Fruit fly (Drosophila melanogaster) whole organism, prepupa: Measurements from ENCODE around the gene Mlc1.

Experiments
- CG10631 ChIP-seq: fragments of 200-800 bp; sonication (Bioruptor generic); optimal IDR thresholded peaks from 2 replicates; lab custom pipeline; 2016; ENCODE audit warnings: missing biosample characterization, missing genetic modification characterization
- CG11294 ChIP-seq: fragments of 200-800 bp; sonication (Bioruptor generic); IDR thresholded peaks from 2 replicates; pipeline ENCODE4 v1.3.6; 2022; ENCODE audit warnings: missing biosample characterization, missing genetic modification characterization
- CG11762 ChIP-seq: fragments of 200-800 bp; sonication (Bioruptor generic); optimal IDR thresholded peaks from 3 replicates; lab custom pipeline; 2016; ENCODE audit warnings: missing biosample characterization, missing genetic modification characterization; ENCODE audit not compliant: insufficient read depth
- CG15336 ChIP-seq: fragments of 200-800 bp; sonication (Bioruptor generic); IDR thresholded peaks from 2 replicates; pipeline ENCODE4 v1.3.6; 2022; ENCODE audit warnings: missing biosample characterization, missing genetic modification characterization
- CG16779 ChIP-seq: fragments of 200-800 bp; sonication (Bioruptor generic); optimal IDR thresholded peaks from 3 replicates; lab custom pipeline; 2017; ENCODE audit warnings: missing biosample characterization, mild to moderate bottlenecking, missing genetic modification characterization
- CG31627 ChIP-seq: fragments of 200-800 bp; sonication (Bioruptor generic); optimal IDR thresholded peaks from 3 replicates; lab custom pipeline; 2016; ENCODE audit warnings: missing biosample characterization, missing genetic modification characterization
- CG34406 ChIP-seq: fragments of 200-800 bp; sonication (Bioruptor generic); optimal IDR thresholded peaks from 3 replicates; lab custom pipeline; 2016; ENCODE audit warnings: missing biosample characterization, missing genetic modification characterization
- CG4318 ChIP-seq: fragments of 200-800 bp; sonication (Bioruptor generic); optimal IDR thresholded peaks from 3 replicates; lab custom pipeline; 2017; ENCODE audit warnings: missing biosample characterization, mild to moderate bottlenecking, missing genetic modification characterization
- CG6163 ChIP-seq: fragments of 200-800 bp; sonication (Bioruptor generic); IDR thresholded peaks from 3 replicates; pipeline ENCODE4 v1.3.6; 2022; ENCODE audit warnings: missing biosample characterization, missing genetic modification characterization
- CG6792 ChIP-seq: fragments of 200-800 bp; sonication (Bioruptor generic); optimal IDR thresholded peaks from 3 replicates; lab custom pipeline; 2016; ENCODE audit warnings: missing biosample characterization, missing genetic modification characterization
- CG7368 ChIP-seq: fragments of 200-800 bp; sonication (Bioruptor generic); optimal IDR thresholded peaks from 3 replicates; lab custom pipeline; 2016; ENCODE audit warnings: missing biosample characterization, missing genetic modification characterization
- CG8319 ChIP-seq: fragments of 200-800 bp; sonication (Bioruptor generic); optimal IDR thresholded peaks from 3 replicates; lab custom pipeline; 2016; ENCODE audit warnings: missing biosample characterization, missing genetic modification characterization
- CG8632 ChIP-seq: fragments of 200-800 bp; sonication (Bioruptor generic); optimal IDR thresholded peaks from 3 replicates; lab custom pipeline; 2016; ENCODE audit warnings: missing biosample characterization, missing genetic modification characterization
- CG9139 ChIP-seq: fragments of 200-800 bp; sonication (Bioruptor generic); optimal IDR thresholded peaks from 3 replicates; lab custom pipeline; 2017; ENCODE audit warnings: missing biosample characterization, mild to moderate bottlenecking, missing genetic modification characterization
- Eip75B ChIP-seq: fragments of 200-800 bp; sonication (Bioruptor generic); optimal IDR thresholded peaks from 3 replicates; lab custom pipeline; 2016; ENCODE audit warnings: missing biosample characterization, missing genetic modification characterization
- Eip78C ChIP-seq: fragments of 200-800 bp; sonication (Bioruptor generic); peaks from one replicate; lab custom pipeline; 2016; ENCODE audit warnings: missing biosample characterization, missing genetic modification characterization
- Ets96B ChIP-seq: fragments of 200-800 bp; optimal IDR thresholded peaks from 2 replicates; lab custom pipeline; 2019; ENCODE audit warnings: missing biosample characterization, mild to moderate bottlenecking, missing genetic modification characterization, moderate library complexity
- Gug ChIP-seq: fragments of 200-800 bp; sonication (Bioruptor generic); IDR thresholded peaks from 2 replicates; pipeline ENCODE4 v1.3.6; 2022; ENCODE audit warnings: missing biosample characterization, missing genetic modification characterization
- Hr39 ChIP-seq: fragments of 200-800 bp; sonication (Bioruptor generic); optimal IDR thresholded peaks from 2 replicates; lab custom pipeline; 2016; ENCODE audit warnings: missing biosample characterization, missing genetic modification characterization
- Hr4 ChIP-seq: fragments of 200-800 bp; sonication (Bioruptor generic); optimal IDR thresholded peaks from 3 replicates; lab custom pipeline; 2016; ENCODE audit warnings: missing biosample characterization, missing genetic modification characterization
- Lpt ChIP-seq: fragments of 200-800 bp; sonication (Bioruptor generic); optimal IDR thresholded peaks from 3 replicates; lab custom pipeline; 2016; ENCODE audit warnings: missing biosample characterization, missing genetic modification characterization
- Met ChIP-seq: fragments of 200-800 bp; sonication (Bioruptor generic); optimal IDR thresholded peaks from 3 replicates; lab custom pipeline; 2016; ENCODE audit warnings: missing biosample characterization, missing genetic modification characterization
- Sox102F ChIP-seq: fragments of 200-800 bp; sonication (Bioruptor generic); optimal IDR thresholded peaks from 2 replicates; lab custom pipeline; 2016; ENCODE audit warnings: missing biosample characterization, mild to moderate bottlenecking, missing genetic modification characterization
- Sox14 ChIP-seq: fragments of 200-800 bp; sonication (Bioruptor generic); optimal IDR thresholded peaks from 3 replicates; lab custom pipeline; 2016; ENCODE audit warnings: missing biosample characterization, missing genetic modification characterization
- achi ChIP-seq: fragments of 200-800 bp; sonication (Bioruptor generic); optimal IDR thresholded peaks from 3 replicates; lab custom pipeline; 2016; ENCODE audit warnings: missing biosample characterization, missing genetic modification characterization
- acj6 ChIP-seq: fragments of 200-800 bp; sonication (Bioruptor generic); optimal IDR thresholded peaks from 3 replicates; lab custom pipeline; 2016; ENCODE audit warnings: missing biosample characterization, missing genetic modification characterization
- dac ChIP-seq: fragments of 200-800 bp; sonication (Bioruptor generic); optimal IDR thresholded peaks from 2 replicates; lab custom pipeline; 2017; ENCODE audit warnings: missing biosample characterization, mild to moderate bottlenecking, missing genetic modification characterization
- dsx ChIP-seq: fragments of 200-800 bp; optimal IDR thresholded peaks from 3 replicates; lab custom pipeline; 2019; ENCODE audit warnings: missing biosample characterization, mild to moderate bottlenecking, missing genetic modification characterization, moderate library complexity; ENCODE audit not compliant: poor library complexity, severe bottlenecking
- fd59A ChIP-seq: fragments of 200-800 bp; sonication (Bioruptor generic); optimal IDR thresholded peaks from 2 replicates; lab custom pipeline; 2017; ENCODE audit warnings: missing biosample characterization, mild to moderate bottlenecking, missing genetic modification characterization, missing genetic modification reagents
- fd85E ChIP-seq: fragments of 200-800 bp; sonication (Bioruptor generic); optimal IDR thresholded peaks from 3 replicates; lab custom pipeline; 2016; ENCODE audit warnings: missing biosample characterization, missing genetic modification characterization
- fkh ChIP-seq: fragments of 200-800 bp; sonication (Bioruptor generic); optimal IDR thresholded peaks from 3 replicates; lab custom pipeline; 2017; ENCODE audit warnings: missing biosample characterization, mild to moderate bottlenecking, missing genetic modification characterization, moderate library complexity
- lz ChIP-seq: fragments of 200-800 bp; sonication (Bioruptor generic); optimal IDR thresholded peaks from 3 replicates; lab custom pipeline; 2016; ENCODE audit warnings: missing biosample characterization, missing genetic modification characterization
- salr ChIP-seq, 2 experiments: fragments of 200-800 bp; sonication (Bioruptor generic); optimal IDR thresholded peaks; 3 replicates each; lab custom pipeline; 2016 to 2018; ENCODE audit warnings: missing biosample characterization in 2 of 2, missing genetic modification characterization in 2 of 2, mild to moderate bottlenecking in 1 of 2
- spab ChIP-seq: fragments of 200-800 bp; sonication (Bioruptor generic); optimal IDR thresholded peaks from 2 replicates; lab custom pipeline; 2017; ENCODE audit warnings: missing biosample characterization, mild to moderate bottlenecking, missing genetic modification characterization, missing genetic modification reagents
- ss ChIP-seq, 2 experiments: fragments of 200-800 bp; sonication (Bioruptor generic); optimal IDR thresholded peaks; 2 replicates in 1 of 2; 3 replicates in 1 of 2; lab custom pipeline; 2017 to 2018; ENCODE audit warnings: mild to moderate bottlenecking in 2 of 2, missing biosample characterization in 2 of 2, missing genetic modification characterization in 2 of 2, moderate library complexity in 1 of 2
- svp ChIP-seq: fragments of 200-800 bp; sonication (Bioruptor generic); peaks from one replicate; lab custom pipeline; 2016; ENCODE audit warnings: missing biosample characterization, missing genetic modification characterization
- vri ChIP-seq: fragments of 200-800 bp; sonication (Bioruptor generic); optimal IDR thresholded peaks from 3 replicates; lab custom pipeline; 2016; ENCODE audit warnings: missing biosample characterization, mild to moderate bottlenecking, missing genetic modification characterization

Gene Mlc1

DNA sequence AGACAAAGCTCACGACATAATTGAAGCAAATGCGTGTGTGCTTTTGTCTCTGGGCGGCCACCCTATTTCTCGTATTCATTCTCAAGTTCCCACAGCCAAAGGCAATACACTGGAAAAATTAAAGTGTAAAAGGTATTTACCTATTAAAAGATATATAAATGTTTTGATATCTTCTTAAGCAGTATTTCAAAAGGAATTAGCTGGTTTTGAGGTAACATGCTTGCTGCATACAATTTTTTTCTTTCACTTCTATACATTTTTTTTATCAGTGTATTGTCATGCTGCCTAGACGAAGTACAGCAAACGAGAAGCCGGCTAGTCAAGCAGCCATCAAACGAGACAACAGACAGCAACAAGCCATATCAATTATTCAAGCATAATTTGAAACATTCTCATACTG is 46.2 kb downstream of the Mlc1 start (continued):
- TF ChIP-seq CG8319 (no peak), CG15336 (no peak)
- TF ChIP-seq, all 60 proteins: peak for 4

DNA sequence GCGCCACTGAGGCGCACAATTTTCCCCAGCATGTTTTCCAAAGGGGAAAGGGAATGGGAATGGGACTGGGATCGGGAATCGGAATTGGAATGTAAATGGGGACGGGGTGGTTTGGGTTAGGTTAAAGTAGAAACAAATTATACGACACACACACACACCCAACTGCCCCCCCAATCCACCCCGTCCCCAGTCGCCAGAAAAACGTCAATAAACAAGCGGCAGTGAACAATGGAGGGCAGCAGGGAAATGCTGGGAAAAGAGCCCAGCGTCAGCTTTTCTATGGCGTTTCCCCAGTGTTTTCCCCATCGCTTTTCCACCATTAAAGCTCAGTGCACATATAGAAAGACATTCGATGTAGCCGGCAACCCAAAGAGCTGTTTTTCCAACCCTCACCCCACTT is 49.4 kb downstream of the Mlc1 start:
- no peak for TF ChIP-seq CG34406
- TF ChIP-seq svp = peak; percentile 15
- no peak for TF ChIP-seq vri (GFP tag; lab: Kevin White, UChicago)
- TF ChIP-seq, all 60 proteins: peak for 1

DNA sequence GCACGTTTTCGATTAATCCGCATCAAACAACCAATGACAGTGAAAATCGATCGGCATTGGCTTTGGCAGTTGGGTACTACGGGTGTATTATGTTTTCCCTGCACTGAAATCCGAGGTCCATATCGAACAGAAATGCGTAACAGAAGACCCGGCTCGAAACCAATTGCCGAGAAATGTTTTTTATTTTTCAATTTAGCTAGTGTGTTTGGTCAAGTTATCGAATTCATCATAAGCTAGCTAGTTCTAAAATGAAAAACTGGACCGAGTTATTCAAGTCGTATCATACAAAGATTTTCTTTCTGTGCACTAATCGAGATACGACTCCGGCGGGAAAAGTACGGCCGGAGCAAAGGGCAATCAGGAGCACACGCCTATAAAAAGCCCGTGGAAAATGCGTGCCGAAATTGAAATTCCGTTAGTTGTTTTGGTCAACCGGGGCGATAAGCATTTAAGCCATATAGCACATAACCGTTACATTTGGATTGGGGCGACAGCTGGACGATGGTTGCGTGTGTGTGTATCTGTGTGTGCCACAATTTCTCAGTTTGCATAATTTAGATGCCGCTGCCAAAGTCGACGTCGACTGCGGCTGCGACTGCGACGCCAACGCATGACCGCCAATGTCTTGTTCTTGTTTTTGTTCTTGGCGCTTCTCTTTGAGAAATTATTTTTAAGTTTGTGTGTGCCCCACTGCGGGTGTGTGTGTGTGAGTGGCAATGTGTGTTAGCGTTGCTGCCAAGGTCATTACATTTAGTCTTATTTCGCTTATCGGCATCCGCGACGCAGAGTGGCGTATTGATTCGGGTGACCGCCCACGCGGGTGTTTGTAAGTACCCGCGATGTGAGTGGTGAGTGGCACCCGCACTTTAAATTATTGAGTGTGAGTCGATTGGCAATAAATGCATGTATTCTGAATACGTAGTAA is 50.6 kb downstream of the Mlc1 start:
- TF ChIP-seq Eip75B (GFP tag; lab: Kevin White, UChicago) (no peak), Hr4 (GFP tag; lab: Kevin White, UChicago) (no peak), Met (no peak), spab (GFP tag; lab: Kevin White, UChicago) (no peak), Sox102F (GFP tag; lab: Kevin White, UChicago) (no peak), fkh (GFP tag; lab: Kevin White, UChicago) (no peak), Ets96B (tag; lab: Kevin White, UChicago) (no peak), Gug (GFP tag; lab: Robert Waterston, UW) (no peak), CG4318 (GFP tag; lab: Kevin White, UChicago) (no peak), CG8632 (GFP tag; lab: Kevin White, UChicago) (no peak), CG7368 (GFP tag; lab: Kevin White, UChicago) (no peak)

DNA sequence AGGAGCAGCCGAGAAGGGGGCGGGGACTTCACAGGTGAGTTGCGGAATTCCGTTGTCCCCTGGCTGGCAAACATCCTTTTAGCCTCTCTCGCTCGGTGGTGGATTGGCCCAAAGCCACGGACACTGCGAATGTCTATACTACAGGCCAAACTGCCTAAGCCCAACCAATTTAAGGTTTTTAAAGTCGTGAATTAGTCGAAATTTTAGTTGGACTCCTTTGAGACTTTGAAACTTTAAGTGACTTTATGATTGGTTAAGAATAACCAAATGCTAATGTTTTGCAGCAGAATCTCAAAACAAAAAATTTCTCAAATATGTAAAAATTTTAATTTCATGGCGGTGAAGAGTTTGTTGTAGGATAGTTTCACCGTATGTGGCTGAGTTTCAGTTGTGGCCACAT is 51.4 kb downstream of the Mlc1 start:
- TF ChIP-seq Hr4 (GFP tag; lab: Kevin White, UChicago) (no peak), Eip78C (GFP tag; lab: Kevin White, UChicago) (peak; percentile 65)
- TF ChIP-seq, all 60 proteins: peak for 1

DNA sequence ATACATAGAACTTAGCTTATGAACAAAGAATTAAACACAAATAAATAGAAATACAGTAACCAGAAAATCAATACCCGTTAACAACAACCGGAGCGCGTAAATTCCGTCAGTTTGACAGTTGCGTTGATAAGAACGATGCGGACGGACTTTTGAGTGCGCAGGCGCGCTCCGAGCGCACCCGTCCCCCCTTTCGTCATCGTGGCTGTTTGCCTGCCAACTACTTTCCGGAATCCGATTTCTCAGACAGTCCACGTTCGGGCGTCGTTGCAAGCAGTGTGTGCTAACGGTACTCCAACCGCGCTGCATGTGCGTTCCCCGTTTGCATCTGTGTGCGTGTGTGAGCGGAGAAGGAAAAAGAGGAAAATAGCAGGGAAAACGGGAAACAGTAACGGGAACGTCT is 52.0 kb downstream of the Mlc1 start:
- peak; percentile 50 for TF ChIP-seq achi (GFP tag; lab: Kevin White, UChicago)
- 0 out of 3 replicates have a peak, but pooled peaks have one; percentile 45 for TF ChIP-seq CG6163 (GFP tag; lab: Robert Waterston, UW)
- TF ChIP-seq Eip75B (GFP tag; lab: Kevin White, UChicago) = no peak

DNA sequence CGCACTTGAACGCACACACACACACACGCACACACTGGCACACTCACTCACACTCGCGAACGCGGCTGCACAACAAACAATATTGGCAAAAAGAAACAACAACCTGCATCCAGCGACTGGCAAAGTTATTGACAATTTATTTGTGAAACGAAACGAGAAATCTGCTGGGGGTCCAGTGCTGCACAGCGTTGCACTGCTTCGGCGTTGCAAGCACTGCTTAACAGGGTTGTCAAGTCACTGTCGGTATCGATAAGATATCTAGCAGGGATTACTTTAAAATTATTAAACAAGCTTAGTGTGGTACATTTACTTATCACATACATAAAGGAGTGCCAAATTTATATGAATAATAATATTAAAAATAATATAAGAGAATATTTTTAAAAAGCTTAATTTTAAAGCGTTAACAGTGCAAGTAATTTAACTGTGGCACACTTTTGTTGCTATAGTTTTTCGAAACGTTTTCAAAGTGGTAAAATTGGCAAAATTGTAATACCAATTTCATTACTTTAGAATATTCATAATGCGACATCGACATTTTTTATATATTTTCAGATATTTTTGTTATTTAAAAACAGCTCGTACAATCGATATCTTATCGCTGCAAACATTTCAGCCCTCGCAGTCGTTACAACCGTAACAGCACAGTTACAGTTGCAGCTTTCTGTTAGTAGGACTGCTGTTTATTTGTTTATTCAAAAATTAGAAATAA is 52.6 kb downstream of the Mlc1 start, which contains the start of the genes dsd and Tusp:
TSS of gene dsd (minus strand) at position 179 of the 712 bp plus-strand sequence.
TSS of gene Tusp (plus strand) at position 662 of the 712 bp plus-strand sequence.
- TF ChIP-seq salr (GFP tag; optimal IDR thresholded peaks at IDR 0.05; lab: Kevin White, UChicago) (peak; percentile 44 to 65), CG11762 (GFP tag; lab: Kevin White, UChicago) (peak; percentile 15), fd59A (GFP tag; lab: Kevin White, UChicago) (peak; percentile 29), CG10631 (GFP tag; lab: Kevin White, UChicago) (peak; percentile 75), Sox14 (GFP tag; lab: Kevin White, UChicago) (peak; percentile 56), fd85E (GFP tag; lab: Kevin White, UChicago) (no peak), acj6 (GFP tag; lab: Kevin White, UChicago) (peak; percentile 74), CG9139 (GFP tag; lab: Kevin White, UChicago) (no peak), vri (GFP tag; lab: Kevin White, UChicago) (peak; percentile 44), CG6792 (GFP tag; lab: Kevin White, UChicago) (peak; percentile 55), Ets96B (tag; lab: Kevin White, UChicago) (peak; percentile 33), Met (peak; percentile 45), CG6163 (GFP tag; lab: Robert Waterston, UW) (peak; percentile 66), fkh (GFP tag; lab: Kevin White, UChicago) (peak; percentile 48), CG31627 (GFP tag; lab: Kevin White, UChicago) (peak; percentile 81), CG8319 (peak; percentile 29), dac (peak; percentile 48), Hr39 (peak; percentile 76), svp (peak; percentile 82), ss (GFP tag; optimal IDR thresholded peaks at IDR 0.05; lab: Kevin White, UChicago) (peak in 1 of 2 experiments; percentile 53), CG16779 (tag; lab: Kevin White, UChicago) (peak; percentile 20), lz (GFP tag; lab: Kevin White, UChicago) (peak; percentile 79), Eip78C (GFP tag; lab: Kevin White, UChicago) (peak; percentile 83), dsx (peak; percentile 32), CG11294 (no peak), CG4318 (GFP tag; lab: Kevin White, UChicago) (peak; percentile 56), Lpt (peak; percentile 36)
